Worm (Caenorhabditis elegans) whole organism, late embryonic: ENCODE data around the gene srsx-39.

ENCODE experiments used
- ama-1 ChIP-seq: fragments of 150-350 bp; optimal IDR thresholded peaks from 2 replicates; lab custom pipeline; 2014
- elt-2 ChIP-seq: sonication (generic microtip); optimal IDR thresholded peaks from 2 replicates; lab custom pipeline; 2016; ENCODE audit warnings: missing genetic modification reagents, missing genetic modification characterization, missing compliant biosample characterization

- TF ChIP-seq elt-2 (tag; lab: Kevin White, UChicago) (no peak), ama-1 (no peak)
Observed at ce11 chrV:15253529-15253928, 3.0 kb downstream of the srsx-39 start, which contains the start of gene srbc-75.
